Worm (Caenorhabditis elegans) whole organism, early embryonic: ENCODE measurements around the gene Y50D7A.3.

Experiments
- B0310.2 ChIP-seq: sonication (generic microtip); optimal IDR thresholded peaks from 2 replicates; lab custom pipeline; 2016; ENCODE audit warnings: mild to moderate bottlenecking, missing genetic modification characterization, missing compliant biosample characterization
- F13C5.2 ChIP-seq: sonication (generic microtip); optimal IDR thresholded peaks from 2 replicates; lab custom pipeline; 2017; ENCODE audit warnings: mild to moderate bottlenecking, missing genetic modification characterization, inconsistent platforms, missing compliant biosample characterization
- aly-1 ChIP-seq: sonication (generic microtip); optimal IDR thresholded peaks from 2 replicates; lab custom pipeline; 2016; ENCODE audit warnings: missing genetic modification characterization, missing compliant biosample characterization
- ama-1 ChIP-seq: fragments of 150-350 bp; optimal IDR thresholded peaks from 2 replicates; lab custom pipeline; 2014
- ceh-13 ChIP-seq: fragments of 200-800 bp; sonication (Bioruptor generic); optimal IDR thresholded peaks from 2 replicates; lab custom pipeline; 2018; ENCODE audit warnings: mild to moderate bottlenecking, missing genetic modification characterization, missing compliant biosample characterization
- ceh-36 ChIP-seq: sonication (generic microtip); optimal IDR thresholded peaks from 2 replicates; lab custom pipeline; 2016; ENCODE audit warnings: missing genetic modification characterization, inconsistent platforms, missing compliant biosample characterization
- ets-7 ChIP-seq: sonication (generic microtip); optimal IDR thresholded peaks from 2 replicates; lab custom pipeline; 2016; ENCODE audit warnings: missing genotype, missing genetic modification characterization, missing compliant biosample characterization
- flt-1 ChIP-seq: fragments of 200-800 bp; sonication (Bioruptor generic); IDR thresholded peaks from 2 replicates; pipeline ENCODE4 v1.3.6; 2022; ENCODE audit warnings: missing genetic modification characterization, missing compliant biosample characterization
- hmbx-1 ChIP-seq: sonication (generic microtip); optimal IDR thresholded peaks from 2 replicates; lab custom pipeline; 2016; ENCODE audit warnings: mild to moderate bottlenecking, missing genetic modification characterization, missing compliant biosample characterization
- hmg-4 ChIP-seq: fragments of 200-800 bp; sonication (Bioruptor generic); optimal IDR thresholded peaks from 2 replicates; lab custom pipeline; 2018; ENCODE audit warnings: mild to moderate bottlenecking, missing genetic modification characterization, missing compliant biosample characterization
- hnd-1 ChIP-seq: sonication (generic microtip); optimal IDR thresholded peaks from 2 replicates; lab custom pipeline; 2016; ENCODE audit warnings: missing genetic modification characterization, missing compliant biosample characterization
- pes-1 ChIP-seq: fragments of 200-800 bp; sonication (Bioruptor generic); IDR thresholded peaks from 2 replicates; pipeline ENCODE4 v1.3.6; 2022; ENCODE audit warnings: missing genetic modification reagents, missing genetic modification characterization, missing compliant biosample characterization
- scrt-1 ChIP-seq: fragments of 200-800 bp; sonication (Bioruptor generic); IDR thresholded peaks from 2 replicates; pipeline ENCODE4 v1.3.6; 2022; ENCODE audit warnings: missing genetic modification characterization, missing compliant biosample characterization
- sea-1 ChIP-seq: fragments of 200-800 bp; sonication (Bioruptor generic); conservative IDR thresholded peaks from 2 replicates; pipeline ENCODE4 v1.3.6; 2022; ENCODE audit warnings: missing genetic modification characterization, missing compliant biosample characterization
- tbx-11 ChIP-seq: fragments of 200-800 bp; sonication (Bioruptor generic); IDR thresholded peaks from 2 replicates; pipeline ENCODE4 v1.3.6; 2022; ENCODE audit warnings: missing genetic modification characterization, missing compliant biosample characterization
- tbx-37 ChIP-seq: fragments of 200-800 bp; sonication (Bioruptor generic); conservative IDR thresholded peaks from 2 replicates; pipeline ENCODE4 v1.3.6; 2022; ENCODE audit warnings: missing genetic modification reagents, missing genetic modification characterization, missing compliant biosample characterization
- tra-4 ChIP-seq: sonication (generic microtip); optimal IDR thresholded peaks from 2 replicates; lab custom pipeline; 2017; ENCODE audit warnings: missing genetic modification characterization, missing compliant biosample characterization

Gene Y50D7A.3

ce11 chrIII:232918-233317 lies 21.4 kb upstream of the Y50D7A.3 start:
- TF ChIP-seq pes-1 (GFP tag; lab: Robert Waterston, UW) (0 out of 2 replicates have a peak, but pooled peaks have one; percentile 23), scrt-1 (GFP tag; lab: Robert Waterston, UW) (peak; percentile 21; the same call in 1 of the 2 replicates)

DNA sequence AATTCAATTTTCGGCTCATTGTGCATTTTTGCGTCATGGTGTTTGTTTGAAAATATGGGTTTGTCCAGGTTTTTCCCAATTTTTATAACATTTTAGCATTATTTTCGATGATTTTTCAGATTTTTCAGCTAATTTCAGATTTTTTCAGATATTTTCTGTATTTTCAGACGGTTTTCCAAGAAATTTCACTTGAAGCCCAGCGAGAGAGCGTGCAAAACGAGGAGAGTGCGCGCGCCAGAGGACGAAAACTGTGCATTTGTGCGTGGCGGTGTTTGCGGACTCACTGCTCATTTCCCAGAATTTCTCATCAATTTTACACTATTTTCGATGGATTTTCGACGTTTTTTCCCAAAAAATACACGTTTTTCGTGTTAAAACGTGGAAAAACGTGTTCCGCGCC lies 19.2 kb upstream of the Y50D7A.3 start:
- TF ChIP-seq hnd-1, result no peak
- TF ChIP-seq F13C5.2 (tag; lab: Kevin White, UChicago), result peak; percentile 76
- TF ChIP-seq hmg-4, result no peak
- TF ChIP-seq pes-1 (GFP tag; lab: Robert Waterston, UW), result 0 out of 2 replicates have a peak, but pooled peaks have one; percentile 28
- TF ChIP-seq tra-4 (tag; lab: Kevin White, UChicago), result no peak
- TF ChIP-seq B0310.2 (tag; lab: Kevin White, UChicago), result no peak
- peak; percentile 55 for TF ChIP-seq ama-1 (lab: Kevin White, UChicago)

ce11 chrIII:235544-235943 lies 18.8 kb upstream of the Y50D7A.3 start, which contains the start of gene hpo-29:
TSS of gene hpo-29 (plus strand) at chrIII:235844.
- TF ChIP-seq pes-1 (GFP tag; lab: Robert Waterston, UW), result no peak
- TF ChIP-seq ceh-13 (GFP tag; lab: Kevin White, UChicago), result no peak
- no peak for TF ChIP-seq flt-1 (GFP tag; lab: Robert Waterston, UW)
- TF ChIP-seq hnd-1, result no peak
- no peak for TF ChIP-seq ceh-36 (tag; lab: Kevin White, UChicago)
- no peak for TF ChIP-seq tra-4 (tag; lab: Kevin White, UChicago)
- TF ChIP-seq hmbx-1 (tag; lab: Kevin White, UChicago), result no peak
- no peak for TF ChIP-seq B0310.2 (tag; lab: Kevin White, UChicago)
- no peak for TF ChIP-seq scrt-1 (GFP tag; lab: Robert Waterston, UW)
- TF ChIP-seq F13C5.2 (tag; lab: Kevin White, UChicago), result no peak
- TF ChIP-seq tbx-11 (GFP tag; lab: Robert Waterston, UW), result no peak
- TF ChIP-seq tbx-37 (GFP tag; lab: Robert Waterston, UW), result no peak
- TF ChIP-seq sea-1 (GFP tag; lab: Robert Waterston, UW), result no peak
- TF ChIP-seq ets-7 (tag; lab: Kevin White, UChicago), result no peak
- no peak for TF ChIP-seq aly-1 (tag; lab: Kevin White, UChicago)
- no peak for TF ChIP-seq hmg-4
- TF ChIP-seq ama-1 (lab: Kevin White, UChicago), result no peak

DNA sequence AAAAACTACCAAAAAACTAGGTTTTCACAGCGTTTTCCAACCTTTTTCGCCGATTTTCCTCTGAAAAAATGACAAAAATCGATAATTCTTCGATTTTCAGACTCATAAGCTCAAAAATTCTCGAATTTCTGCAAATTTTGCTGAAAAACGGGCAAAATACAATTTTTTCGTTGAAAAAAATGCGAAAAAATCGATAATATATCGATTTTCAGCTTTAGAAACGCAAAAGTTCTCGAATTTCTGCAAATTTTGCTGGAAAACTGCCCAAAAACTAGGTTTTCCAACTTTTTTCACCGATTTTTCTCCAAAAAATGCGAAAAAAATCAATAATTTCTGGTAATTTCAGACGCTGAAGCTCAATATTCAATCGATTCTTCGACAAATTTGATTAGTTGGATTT lies 2.9 kb upstream of the Y50D7A.3 start:
- TF ChIP-seq ets-7 (tag; lab: Kevin White, UChicago) (no peak), ceh-13 (GFP tag; lab: Kevin White, UChicago) (no peak), hmbx-1 (tag; lab: Kevin White, UChicago) (no peak), F13C5.2 (tag; lab: Kevin White, UChicago) (no peak), hmg-4 (no peak), ceh-36 (tag; lab: Kevin White, UChicago) (no peak), pes-1 (GFP tag; lab: Robert Waterston, UW) (no peak), flt-1 (GFP tag; lab: Robert Waterston, UW) (no peak), B0310.2 (tag; lab: Kevin White, UChicago) (no peak), ama-1 (lab: Kevin White, UChicago) (no peak), tbx-37 (GFP tag; lab: Robert Waterston, UW) (no peak), tbx-11 (GFP tag; lab: Robert Waterston, UW) (no peak), aly-1 (tag; lab: Kevin White, UChicago) (no peak), tra-4 (tag; lab: Kevin White, UChicago) (no peak), sea-1 (GFP tag; lab: Robert Waterston, UW) (no peak), hnd-1 (no peak), scrt-1 (GFP tag; lab: Robert Waterston, UW) (no peak)

- TF ChIP-seq hnd-1 (no peak), tra-4 (tag; lab: Kevin White, UChicago) (no peak), tbx-11 (GFP tag; lab: Robert Waterston, UW) (no peak), F13C5.2 (tag; lab: Kevin White, UChicago) (no peak), hmbx-1 (tag; lab: Kevin White, UChicago) (no peak), ama-1 (lab: Kevin White, UChicago) (no peak), ceh-13 (GFP tag; lab: Kevin White, UChicago) (no peak), B0310.2 (tag; lab: Kevin White, UChicago) (no peak), pes-1 (GFP tag; lab: Robert Waterston, UW) (no peak), sea-1 (GFP tag; lab: Robert Waterston, UW) (no peak), flt-1 (GFP tag; lab: Robert Waterston, UW) (no peak), ets-7 (tag; lab: Kevin White, UChicago) (no peak), scrt-1 (GFP tag; lab: Robert Waterston, UW) (no peak), hmg-4 (no peak), tbx-37 (GFP tag; lab: Robert Waterston, UW) (no peak)
Observed at ce11 chrIII:264790-265189, 10.5 kb downstream of the Y50D7A.3 start, which contains the start of gene xpd-1. TSS of gene xpd-1 (plus strand) at chrIII:265090.

- TF ChIP-seq hmg-4, result no peak
- no peak for TF ChIP-seq ets-7 (tag; lab: Kevin White, UChicago)
- TF ChIP-seq ceh-13 (GFP tag; lab: Kevin White, UChicago), result no peak
- no peak for TF ChIP-seq tbx-11 (GFP tag; lab: Robert Waterston, UW)
- no peak for TF ChIP-seq hmbx-1 (tag; lab: Kevin White, UChicago)
- no peak for TF ChIP-seq scrt-1 (GFP tag; lab: Robert Waterston, UW)
- TF ChIP-seq B0310.2 (tag; lab: Kevin White, UChicago), result no peak
- TF ChIP-seq tra-4 (tag; lab: Kevin White, UChicago), result no peak
Observed at ce11 chrIII:282506-282905, 28.2 kb downstream of the Y50D7A.3 start.

DNA sequence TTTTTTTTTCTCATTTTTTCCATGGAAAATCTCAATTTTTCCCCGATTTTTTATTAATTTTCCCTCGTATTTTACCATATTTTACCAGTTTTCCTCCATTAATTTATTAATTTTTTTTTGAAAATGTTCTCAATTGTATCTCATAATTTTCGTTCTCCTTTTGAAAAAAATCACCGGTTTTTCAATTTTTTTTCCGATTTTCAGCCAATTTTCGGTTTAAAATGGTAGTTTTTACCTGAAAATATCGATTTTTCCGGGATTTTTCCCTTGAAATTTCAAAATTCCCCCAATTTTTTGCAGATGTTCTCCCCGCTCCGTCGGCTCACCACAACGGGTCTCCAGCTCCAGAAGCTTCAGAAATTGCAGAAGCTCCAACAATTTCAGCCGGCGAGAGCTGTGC lies 29.5 kb downstream of the Y50D7A.3 start, which contains the start of gene taco-1:
Gene taco-1 (plus strand): TSS at position 301 of the 400 bp plus-strand sequence.
- TF ChIP-seq B0310.2 (tag; lab: Kevin White, UChicago), result no peak
- TF ChIP-seq ceh-13 (GFP tag; lab: Kevin White, UChicago), result no peak
- no peak for TF ChIP-seq tbx-11 (GFP tag; lab: Robert Waterston, UW)
- no peak for TF ChIP-seq scrt-1 (GFP tag; lab: Robert Waterston, UW)
- no peak for TF ChIP-seq flt-1 (GFP tag; lab: Robert Waterston, UW)
- TF ChIP-seq ceh-36 (tag; lab: Kevin White, UChicago), result no peak
- no peak for TF ChIP-seq tbx-37 (GFP tag; lab: Robert Waterston, UW)
- TF ChIP-seq hmbx-1 (tag; lab: Kevin White, UChicago), result no peak
